Worm (Caenorhabditis elegans) whole organism, L2 larva: ENCODE measurements around the gene srw-67.

Source experiments
- C34F6.9 ChIP-seq: fragments of 150-350 bp; optimal IDR thresholded peaks from 2 replicates; lab custom pipeline; 2014; ENCODE audit warnings: missing biosample characterization, missing genetic modification characterization
- alr-1 ChIP-seq: fragments of 150-350 bp; optimal IDR thresholded peaks from 2 replicates; lab custom pipeline; 2014; ENCODE audit warnings: missing biosample characterization, missing genetic modification characterization
- aly-2 ChIP-seq: fragments of 150-350 bp; optimal IDR thresholded peaks from 2 replicates; lab custom pipeline; 2014; ENCODE audit warnings: missing biosample characterization, missing genetic modification characterization
- elt-1 ChIP-seq: fragments of 150-350 bp; optimal IDR thresholded peaks from 2 replicates; lab custom pipeline; 2014; ENCODE audit warnings: missing biosample characterization, missing genetic modification characterization
- elt-3 ChIP-seq: sonication (generic microtip); optimal IDR thresholded peaks from 2 replicates; lab custom pipeline; 2017; ENCODE audit warnings: missing biosample characterization, missing genetic modification characterization
- lin-39 ChIP-seq: fragments of 150-350 bp; optimal IDR thresholded peaks from 2 replicates; lab custom pipeline; 2014; ENCODE audit warnings: missing biosample characterization, missing genetic modification reagents, missing genetic modification characterization
- lsy-2 ChIP-seq, 2 experiments: fragments of 150-350 bp in 1 of 2; sonication (generic microtip) in 1 of 2; optimal IDR thresholded peaks; 2 replicates each; lab custom pipeline; 2014 to 2017; ENCODE audit warnings: missing biosample characterization in 2 of 2, missing genetic modification characterization in 2 of 2
- mdl-1 ChIP-seq, 2 experiments: fragments of 150-350 bp in 1 of 2; sonication (generic microtip) in 1 of 2; optimal IDR thresholded peaks; 2 replicates each; lab custom pipeline; 2017; ENCODE audit warnings: missing biosample characterization in 2 of 2, missing genetic modification characterization in 2 of 2
- snpc-4 ChIP-seq: fragments of 150-350 bp; optimal IDR thresholded peaks from 2 replicates; lab custom pipeline; 2014; ENCODE audit warnings: missing biosample characterization, missing genetic modification characterization
- unc-55 ChIP-seq: fragments of 150-350 bp; sonication (generic microtip); optimal IDR thresholded peaks from 3 replicates; lab custom pipeline; 2014; ENCODE audit warnings: missing biosample characterization, missing genetic modification reagents, missing genetic modification characterization
- unc-62 ChIP-seq: fragments of 150-350 bp; optimal IDR thresholded peaks from 2 replicates; lab custom pipeline; 2014; ENCODE audit warnings: missing biosample characterization, missing genetic modification reagents, missing genetic modification characterization

DNA sequence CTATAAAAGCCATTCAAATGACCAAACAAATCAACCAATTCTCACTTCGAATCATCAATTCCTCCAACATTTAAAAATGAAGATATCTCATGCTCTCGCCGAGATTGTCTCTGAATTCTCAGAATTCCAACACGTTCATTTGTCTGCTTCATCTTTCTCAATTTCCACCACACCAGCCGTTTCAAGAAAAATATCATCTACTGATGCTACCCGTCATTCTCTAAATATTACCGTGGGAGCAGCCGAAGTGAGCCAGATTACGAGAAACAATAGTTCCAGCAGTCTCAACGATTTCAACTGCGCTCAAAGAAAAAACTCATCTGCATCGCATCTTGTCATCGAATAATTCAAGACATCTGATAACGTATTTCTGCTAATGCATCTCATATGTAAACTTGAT is 2.6 kb upstream of the srw-67 start, which contains the start of gene F18E3.12:
- no peak for TF ChIP-seq elt-1 (tag; lab: Kevin White, UChicago)
- no peak for TF ChIP-seq lsy-2 (tag; optimal IDR thresholded peaks at IDR 0.05; lab: Kevin White, UChicago)
- TF ChIP-seq lin-39 (tag; lab: Kevin White, UChicago): no peak
- no peak for TF ChIP-seq snpc-4
- TF ChIP-seq mdl-1 (tag; optimal IDR thresholded peaks at IDR 0.05; lab: Kevin White, UChicago): no peak
- no peak for TF ChIP-seq C34F6.9 (tag; lab: Kevin White, UChicago)
- TF ChIP-seq alr-1 (tag; lab: Kevin White, UChicago): no peak
- TF ChIP-seq unc-62: no peak
- TF ChIP-seq aly-2 (tag; lab: Kevin White, UChicago): no peak
- no peak for TF ChIP-seq unc-55
- no peak for TF ChIP-seq elt-3
